Fruit fly (Drosophila melanogaster): ENCODE results near the gene Tango4.
A peak's percentile ranks its signal among the peaks of the same experiment; 100 is the strongest.

Gene Tango4

DNA sequence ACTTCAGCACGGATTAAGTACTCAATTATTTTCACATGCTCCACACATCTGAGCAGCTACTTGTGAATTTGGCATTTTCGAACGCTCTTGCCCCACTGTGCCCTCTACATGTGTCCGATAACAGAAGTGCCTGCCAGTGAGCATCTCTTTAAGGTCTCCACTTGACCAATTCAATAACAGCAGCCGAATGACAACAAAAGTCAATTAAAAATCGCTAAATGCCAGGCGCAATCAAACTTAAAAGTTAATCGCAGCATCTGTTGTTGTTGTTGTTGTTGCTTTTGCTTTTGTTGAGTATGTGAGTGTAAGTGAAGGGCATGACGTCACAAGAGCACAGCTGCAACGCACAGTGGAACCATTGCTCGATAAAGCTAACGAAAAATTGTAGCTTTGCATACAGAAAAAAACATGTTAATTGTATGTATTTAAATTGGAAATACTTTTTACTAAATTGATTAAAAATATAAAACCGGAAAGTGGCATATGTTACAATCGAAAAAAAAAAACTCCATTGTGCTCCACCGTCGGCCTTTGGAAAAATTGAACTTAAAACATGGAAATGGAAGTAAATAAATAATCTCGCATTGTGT, 6.0 kb upstream of the Tango4 start (continued):
- TF ChIP-seq spab (GFP tag; optimal IDR thresholded peaks at IDR 0.05) (peak; percentile 37), Smox (GFP tag; optimal IDR thresholded peaks at IDR 0.05) (peak; percentile 80), Met (GFP tag; optimal IDR thresholded peaks at IDR 0.05) (peak; percentile 78), fd59A (GFP tag; optimal IDR thresholded peaks at IDR 0.05) (peak; percentile 15), fd85E (GFP tag; optimal IDR thresholded peaks at IDR 0.05) (no peak), Hr4 (GFP tag; optimal IDR thresholded peaks at IDR 0.05) (no peak), acj6 (GFP tag; optimal IDR thresholded peaks at IDR 0.05) (peak; percentile 46), dsx (GFP tag; optimal IDR thresholded peaks at IDR 0.05; ENCODE audit: poor library complexity, severe bottlenecking) (peak; percentile 33), pdm3 (GFP tag; optimal IDR thresholded peaks at IDR 0.05) (peak; percentile 72)

- no peak for TF ChIP-seq CG11902 (GFP tag; optimal IDR thresholded peaks at IDR 0.05)
- no peak for TF ChIP-seq CG6854 (GFP tag; optimal IDR thresholded peaks at IDR 0.05)
- no peak for TF ChIP-seq Blimp-1 (GFP tag; optimal IDR thresholded peaks at IDR 0.05)
- TF ChIP-seq CG34406 (GFP tag; optimal IDR thresholded peaks at IDR 0.05): no peak
- TF ChIP-seq svp (GFP tag): peak; percentile 56
- TF ChIP-seq fkh (GFP tag; optimal IDR thresholded peaks at IDR 0.05): peak; percentile 2
- no peak for TF ChIP-seq Eip93F (GFP tag; optimal IDR thresholded peaks at IDR 0.05)
- TF ChIP-seq Smox (GFP tag; optimal IDR thresholded peaks at IDR 0.05): no peak
- TF ChIP-seq achi (GFP tag; optimal IDR thresholded peaks at IDR 0.05): no peak
- no peak for TF ChIP-seq esn (GFP tag; optimal IDR thresholded peaks at IDR 0.05)
- TF ChIP-seq vri (GFP tag; optimal IDR thresholded peaks at IDR 0.05): no peak
- TF ChIP-seq eg (GFP tag; IDR thresholded peaks at IDR 0.05): no peak
- TF ChIP-seq CG6163 (GFP tag; IDR thresholded peaks at IDR 0.05): no peak
- TF ChIP-seq Gug (GFP tag; IDR thresholded peaks at IDR 0.05): no peak
These were observed 2.9 kb upstream of the Tango4 start, which contains the start of gene Chrac-16 for dm6 chrX:12017815-12018439. Gene Chrac-16 (minus strand): TSS chrX:12017961.

DNA sequence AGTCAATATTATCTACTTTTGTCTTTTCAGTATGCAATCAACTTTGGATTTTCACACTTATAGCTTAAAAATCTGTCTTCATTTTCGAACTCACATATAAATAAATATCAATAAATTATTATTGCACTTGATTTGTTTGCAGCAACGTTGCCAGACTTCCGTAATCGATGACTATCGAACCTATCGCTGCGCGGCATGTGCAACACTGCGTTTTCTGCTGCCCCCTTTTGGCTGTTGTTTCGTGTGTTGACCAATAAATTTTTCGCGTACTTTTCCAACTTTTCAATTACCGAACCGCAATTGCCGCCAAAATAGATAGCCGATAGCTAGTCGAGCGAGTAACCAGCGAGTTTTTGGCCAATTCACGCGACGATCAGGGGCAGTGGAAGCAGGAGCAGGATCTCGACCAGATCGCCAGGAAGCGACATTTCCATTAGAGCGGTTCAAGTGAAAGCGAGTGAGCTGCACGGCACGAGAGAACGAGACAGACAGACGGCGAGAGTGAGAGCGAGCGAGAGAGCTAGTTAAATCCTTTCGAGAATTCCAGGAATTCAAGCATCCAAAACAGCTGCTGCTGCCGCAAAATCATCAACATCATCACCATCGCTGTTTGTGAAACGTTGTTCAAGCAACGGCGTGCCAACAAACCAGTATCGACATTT, 2.3 kb upstream of the Tango4 start, which contains the start of gene Lsm12a:
Lsm12a (plus strand) TSS at position 201 of the 662 bp plus-strand sequence.
- TF ChIP-seq Blimp-1 (GFP tag; optimal IDR thresholded peaks at IDR 0.05): peak; percentile 88
- no peak for TF ChIP-seq CG7368 (GFP tag; optimal IDR thresholded peaks at IDR 0.05)
- no peak for TF ChIP-seq achi (GFP tag; optimal IDR thresholded peaks at IDR 0.05)
- peak; percentile 47 for TF ChIP-seq svp (GFP tag)
- no peak for TF ChIP-seq Smox (GFP tag; optimal IDR thresholded peaks at IDR 0.05)
- TF ChIP-seq Hr38 (GFP tag; optimal IDR thresholded peaks at IDR 0.05): no peak
- TF ChIP-seq pdm3 (GFP tag; optimal IDR thresholded peaks at IDR 0.05): no peak
- no peak for TF ChIP-seq spab (GFP tag; optimal IDR thresholded peaks at IDR 0.05)
- no peak for TF ChIP-seq CG9139 (GFP tag; optimal IDR thresholded peaks at IDR 0.05)
- TF ChIP-seq CG6808 (GFP tag; optimal IDR thresholded peaks at IDR 0.05): no peak
- TF ChIP-seq CG11294 (GFP tag; IDR thresholded peaks at IDR 0.05): no peak
- TF ChIP-seq Sox15 (GFP tag; optimal IDR thresholded peaks at IDR 0.05): no peak
- TF ChIP-seq CG8119 (GFP tag; IDR thresholded peaks at IDR 0.05): no peak
- TF ChIP-seq CG1621 (tag; optimal IDR thresholded peaks at IDR 0.05): no peak
- 0 out of 3 replicates have a peak, but pooled peaks have one; percentile 12 for TF ChIP-seq CG6163 (GFP tag; IDR thresholded peaks at IDR 0.05)
- TF ChIP-seq CG6276 (GFP tag; optimal IDR thresholded peaks at IDR 0.05): no peak

dm6 chrX:12021750-12022149, 882 bp downstream of the Tango4 start:
- peak; percentile 90 for TF ChIP-seq svp (GFP tag)
- no peak for TF ChIP-seq Hr4 (GFP tag; optimal IDR thresholded peaks at IDR 0.05)
- TF ChIP-seq CG1621 (tag; optimal IDR thresholded peaks at IDR 0.05): no peak
